Fruit fly (Drosophila melanogaster): ENCODE results near the gene CG31809.

The CG31809 gene

dm6 chr2L:16803638-16804037 is 54.9 kb downstream of the CG31809 start:
- no peak for TF ChIP-seq CG17801 (GFP tag; optimal IDR thresholded peaks at IDR 0.05; ENCODE audit: partially characterized antibody)

Measured in ovary, adult (tissue).